Worm (Caenorhabditis elegans) whole organism, L4 larva: Measurements from ENCODE around the gene cmd-1.

Source experiments
- R02D3.7 ChIP-seq: fragments of 150-350 bp; sonication (generic microtip); optimal IDR thresholded peaks from 3 replicates; lab custom pipeline; 2014; ENCODE audit warnings: missing biosample characterization, missing genetic modification characterization
- skn-1 ChIP-seq: fragments of 150-350 bp; optimal IDR thresholded peaks from 2 replicates; lab custom pipeline; 2014; ENCODE audit warnings: missing biosample characterization, missing genetic modification characterization
- ztf-11 ChIP-seq: fragments of 150-350 bp; optimal IDR thresholded peaks from 2 replicates; lab custom pipeline; 2014; ENCODE audit warnings: missing biosample characterization, missing genetic modification characterization

- no peak for TF ChIP-seq skn-1 (tag; lab: Kevin White, UChicago)
- no peak for TF ChIP-seq R02D3.7 (tag; lab: Kevin White, UChicago)
- TF ChIP-seq ztf-11 (tag; lab: Kevin White, UChicago) = no peak
These were observed 51.5 kb downstream of the cmd-1 start, which contains the start of gene Y50D4A.1 for ce11 chrV:1207589-1207988.
